Worm (Caenorhabditis elegans) whole organism, L4 larva: Measurements from ENCODE around the gene npp-8.

Experiments used
- F10B5.3 ChIP-seq: sonication (generic microtip); optimal IDR thresholded peaks from 2 replicates; lab custom pipeline; 2016; ENCODE audit warnings: mild to moderate bottlenecking, missing genetic modification characterization, missing compliant biosample characterization
- F37D6.2 ChIP-seq: sonication (generic microtip); optimal IDR thresholded peaks from 2 replicates; lab custom pipeline; 2016; ENCODE audit warnings: mild to moderate bottlenecking, missing genetic modification characterization, missing compliant biosample characterization
- F44E2.7 ChIP-seq: fragments of 200-800 bp; sonication (Bioruptor generic); IDR thresholded peaks from 2 replicates; pipeline ENCODE4 v2.1.2; 2022; ENCODE audit warnings: missing genetic modification characterization, missing compliant biosample characterization
- F49E8.2 ChIP-seq: sonication (generic microtip); optimal IDR thresholded peaks from 2 replicates; lab custom pipeline; 2016; ENCODE audit warnings: missing compliant biosample characterization, mild to moderate bottlenecking, missing genetic modification characterization, borderline replicate concordance
- Y105C5A.15 ChIP-seq: fragments of 200-800 bp; sonication (Bioruptor generic); IDR thresholded peaks from 2 replicates; pipeline ENCODE4 v1.3.6; 2022; ENCODE audit warnings: missing genetic modification characterization, missing compliant biosample characterization
- Y75B8A.6 ChIP-seq: fragments of 200-800 bp; sonication (Bioruptor generic); IDR thresholded peaks from 2 replicates; pipeline ENCODE4 v1.3.6; 2022; ENCODE audit warnings: missing genetic modification reagents, missing genetic modification characterization, missing compliant biosample characterization
- attf-4 ChIP-seq: sonication (generic microtip); optimal IDR thresholded peaks from 3 replicates; lab custom pipeline; 2017; ENCODE audit warnings: missing biosample characterization, missing genetic modification characterization
- ceh-20 ChIP-seq: fragments of 200-800 bp; sonication (Bioruptor generic); IDR thresholded peaks from 2 replicates; pipeline ENCODE4 v1.3.6; 2022; ENCODE audit warnings: missing genetic modification reagents, missing genetic modification characterization, missing compliant biosample characterization
- ceh-62 ChIP-seq: sonication (generic microtip); optimal IDR thresholded peaks from 2 replicates; lab custom pipeline; 2017; ENCODE audit warnings: missing biosample characterization, missing genetic modification characterization
- ceh-82 ChIP-seq: sonication (generic microtip); optimal IDR thresholded peaks from 2 replicates; lab custom pipeline; 2017; ENCODE audit warnings: missing biosample characterization, missing genetic modification characterization
- cey-2 ChIP-seq: sonication (generic microtip); optimal IDR thresholded peaks from 3 replicates; lab custom pipeline; 2017; ENCODE audit warnings: missing genetic modification characterization, mild to moderate bottlenecking, missing compliant biosample characterization, antibody characterized with exemption, borderline replicate concordance; ENCODE audit not compliant: insufficient read depth
- daf-12 ChIP-seq: fragments of 150-350 bp; optimal IDR thresholded peaks from 2 replicates; lab custom pipeline; 2014; ENCODE audit warnings: missing biosample characterization, missing genetic modification reagents, missing genetic modification characterization
- daf-16 ChIP-seq, 3 experiments: sonication (generic microtip); optimal IDR thresholded peaks; 2 replicates each; lab custom pipeline; 2016 to 2017; ENCODE audit warnings: missing genetic modification characterization in 3 of 3, missing genetic modification reagents in 3 of 3, mild to moderate bottlenecking in 2 of 3, missing compliant biosample characterization in 2 of 3, missing biosample characterization in 1 of 3, moderate library complexity in 1 of 3
- daf-8 ChIP-seq: fragments of 200-800 bp; sonication (Bioruptor generic); IDR thresholded peaks from 2 replicates; pipeline ENCODE4 v1.3.6; 2022; ENCODE audit warnings: missing genetic modification characterization, missing compliant biosample characterization
- dmd-6 ChIP-seq: fragments of 200-800 bp; sonication (Bioruptor generic); IDR thresholded peaks from 2 replicates; pipeline ENCODE4 v1.3.6; 2022; ENCODE audit warnings: missing genetic modification reagents, missing genetic modification characterization, missing compliant biosample characterization
- dmd-8 ChIP-seq: fragments of 200-800 bp; sonication (Bioruptor generic); IDR thresholded peaks from 2 replicates; pipeline ENCODE4 v1.3.6; 2022; ENCODE audit warnings: missing genetic modification characterization, missing compliant biosample characterization
- dpl-1 ChIP-seq: fragments of 150-350 bp; optimal IDR thresholded peaks from 2 replicates; lab custom pipeline; 2014; ENCODE audit warnings: missing biosample characterization, missing genetic modification reagents, missing genetic modification characterization
- dve-1 ChIP-seq: sonication (generic microtip); optimal IDR thresholded peaks from 2 replicates; lab custom pipeline; 2017; ENCODE audit warnings: antibody characterized with exemption, mild to moderate bottlenecking, missing genetic modification characterization, missing compliant biosample characterization; ENCODE audit not compliant: insufficient read depth
- egl-27 ChIP-seq: sonication (generic microtip); optimal IDR thresholded peaks from 3 replicates; lab custom pipeline; 2017; ENCODE audit warnings: missing biosample characterization, missing genetic modification reagents, missing genetic modification characterization
- hlh-11 ChIP-seq: fragments of 200-800 bp; sonication (Bioruptor generic); optimal IDR thresholded peaks from 2 replicates; lab custom pipeline; 2018; ENCODE audit warnings: mild to moderate bottlenecking, missing genetic modification characterization, missing compliant biosample characterization
- jun-1 ChIP-seq: fragments of 150-350 bp; optimal IDR thresholded peaks from 2 replicates; lab custom pipeline; 2014; ENCODE audit warnings: missing biosample characterization, missing genetic modification reagents, missing genetic modification characterization
- lin-29 ChIP-seq: fragments of 200-800 bp; sonication (Bioruptor generic); IDR thresholded peaks from 2 replicates; pipeline ENCODE4 v1.3.6; 2022; ENCODE audit warnings: missing genetic modification reagents, missing genetic modification characterization, missing compliant biosample characterization
- lin-38 ChIP-seq: fragments of 200-800 bp; sonication (Bioruptor generic); IDR thresholded peaks from 2 replicates; pipeline ENCODE4 v1.3.6; 2022; ENCODE audit warnings: missing genetic modification reagents, missing genetic modification characterization, missing compliant biosample characterization
- mdl-1 ChIP-seq, 2 experiments: fragments of 150-350 bp in 1 of 2; sonication (generic microtip) in 1 of 2; optimal IDR thresholded peaks; 2 replicates each; lab custom pipeline; 2014 to 2017; ENCODE audit warnings: missing biosample characterization in 2 of 2, missing genetic modification characterization in 2 of 2
- nhr-111 ChIP-seq: fragments of 200-800 bp; sonication (Bioruptor generic); optimal IDR thresholded peaks from 2 replicates; lab custom pipeline; 2018; ENCODE audit warnings: mild to moderate bottlenecking, missing genetic modification characterization, missing compliant biosample characterization
- nhr-25 ChIP-seq: sonication (generic microtip); optimal IDR thresholded peaks from 2 replicates; lab custom pipeline; 2017; ENCODE audit warnings: missing genetic modification characterization, mild to moderate bottlenecking, missing compliant biosample characterization, antibody characterized with exemption, moderate library complexity, borderline replicate concordance; ENCODE audit not compliant: insufficient read depth
- nhr-41 ChIP-seq: fragments of 200-800 bp; sonication (Bioruptor generic); IDR thresholded peaks from 2 replicates; pipeline ENCODE4 v1.3.6; 2022; ENCODE audit warnings: missing genetic modification reagents, missing genetic modification characterization, missing compliant biosample characterization
- nhr-48 ChIP-seq: sonication (generic microtip); optimal IDR thresholded peaks from 2 replicates; lab custom pipeline; 2016; ENCODE audit warnings: mild to moderate bottlenecking, missing genetic modification characterization, missing compliant biosample characterization
- nhr-76 ChIP-seq: fragments of 150-350 bp; optimal IDR thresholded peaks from 2 replicates; lab custom pipeline; 2014; ENCODE audit warnings: missing biosample characterization, missing genetic modification characterization
- pha-4 ChIP-seq, 2 experiments: fragments of 150-350 bp in 1 of 2; fragments of 200-800 bp in 1 of 2; sonication (Bioruptor generic) in 1 of 2; IDR thresholded peaks in 1 of 2; optimal IDR thresholded peaks in 1 of 2; 2 replicates each; pipeline versions ENCODE4 v1.3.6 to Lab custom; 2014 to 2022; ENCODE audit warnings: missing genetic modification characterization in 2 of 2, missing genetic modification reagents in 2 of 2, missing biosample characterization in 1 of 2, missing compliant biosample characterization in 1 of 2
- unc-130 ChIP-seq: sonication (generic microtip); optimal IDR thresholded peaks from 2 replicates; lab custom pipeline; 2016; ENCODE audit warnings: missing genetic modification reagents, missing genetic modification characterization, missing compliant biosample characterization
- unc-62 ChIP-seq, 3 experiments: fragments of 150-350 bp in 1 of 3; sonication (generic microtip); optimal IDR thresholded peaks in 2 of 3; peaks in 1 of 3; 1 replicate in 1 of 3; 2 replicates in 2 of 3; lab custom pipeline; 2014 to 2017; ENCODE audit warnings: missing biosample characterization in 3 of 3, missing genetic modification characterization in 3 of 3, missing genetic modification reagents in 3 of 3, missing genotype in 1 of 3
- vab-7 ChIP-seq: fragments of 200-800 bp; sonication (Bioruptor generic); IDR thresholded peaks from 2 replicates; pipeline ENCODE4 v1.3.6; 2022; ENCODE audit warnings: missing genetic modification reagents, missing genetic modification characterization, missing compliant biosample characterization
- zag-1 ChIP-seq: fragments of 150-350 bp; optimal IDR thresholded peaks from 2 replicates; lab custom pipeline; 2014; ENCODE audit warnings: missing biosample characterization, missing genetic modification characterization
- zip-11 ChIP-seq: fragments of 200-800 bp; sonication (Bioruptor generic); IDR thresholded peaks from 2 replicates; pipeline ENCODE4 v1.3.6; 2022; ENCODE audit warnings: missing genetic modification characterization, missing compliant biosample characterization
- zip-2 ChIP-seq: fragments of 150-350 bp; optimal IDR thresholded peaks from 2 replicates; lab custom pipeline; 2014; ENCODE audit warnings: missing biosample characterization, missing genetic modification characterization

Gene npp-8

ce11 chrIV:1547129-1547528 is 48.5 kb downstream of the npp-8 start:
- TF ChIP-seq zip-2 (no peak), nhr-25 (tag; lab: Kevin White, UChicago) (no peak), pha-4 (GFP tag; IDR thresholded peaks at IDR 0.05; lab: Robert Waterston, UW) (no peak), pha-4 (tag; optimal IDR thresholded peaks at IDR 0.05; lab: Kevin White, UChicago) (no peak), Y75B8A.6 (GFP tag; lab: Robert Waterston, UW) (no peak), vab-7 (no peak), F44E2.7 (GFP tag; lab: Robert Waterston, UW) (no peak), nhr-111 (GFP tag; lab: Kevin White, UChicago) (no peak), dmd-6 (GFP tag; lab: Robert Waterston, UW) (no peak), nhr-76 (tag; lab: Kevin White, UChicago) (no peak), F37D6.2 (tag; lab: Kevin White, UChicago) (no peak), ceh-62 (tag; lab: Kevin White, UChicago) (no peak), dmd-8 (GFP tag; lab: Robert Waterston, UW) (no peak), dve-1 (tag; lab: Kevin White, UChicago) (no peak), hlh-11 (tag; lab: Kevin White, UChicago) (no peak), nhr-41 (no peak)

ce11 chrIV:1536316-1536715 is 59.3 kb downstream of the npp-8 start, which contains the start of gene K03H6.5:
K03H6.5 (minus strand) TSS chrIV:1536416.
- no peak for TF ChIP-seq ceh-82 (tag; lab: Kevin White, UChicago)
- TF ChIP-seq mdl-1 (tag; optimal IDR thresholded peaks at IDR 0.05; lab: Kevin White, UChicago): no peak
- TF ChIP-seq lin-38: no peak

ce11 chrIV:1523418-1523817 is 72.2 kb downstream of the npp-8 start, which contains the start of gene K03H6.1:
K03H6.1 (plus strand) TSS chrIV:1523718.
- TF ChIP-seq unc-62 (GFP tag; optimal IDR thresholded peaks at IDR 0.05 in 1 of 2; lab: Kevin White, UChicago) (peak in 1 of 2 experiments; percentile 53), unc-62 (tag; optimal IDR thresholded peaks at IDR 0.05; lab: Kevin White, UChicago) (no peak), F10B5.3 (tag; lab: Kevin White, UChicago) (no peak)

ce11 chrIV:1522358-1522757 is 73.3 kb downstream of the npp-8 start:
- TF ChIP-seq Y105C5A.15 (no peak), cey-2 (tag; lab: Kevin White, UChicago) (no peak), zip-11 (no peak), F49E8.2 (tag; lab: Kevin White, UChicago) (no peak), jun-1 (tag; lab: Kevin White, UChicago) (no peak), daf-16 (GFP tag; optimal IDR thresholded peaks at IDR 0.05; lab: Kevin White, UChicago) (no peak), daf-16 (tag; optimal IDR thresholded peaks at IDR 0.05; lab: Kevin White, UChicago) (no peak), ceh-20 (GFP tag; lab: Robert Waterston, UW) (no peak), daf-8 (no peak), nhr-48 (tag; lab: Kevin White, UChicago) (no peak), zag-1 (no peak), attf-4 (tag; lab: Kevin White, UChicago) (no peak), daf-12 (no peak), lin-29 (GFP tag; lab: Robert Waterston, UW) (no peak)
- TF ChIP-seq, all 104 proteins: peak for 0

- TF ChIP-seq egl-27 (tag; lab: Kevin White, UChicago): no peak
- TF ChIP-seq nhr-41: no peak
- TF ChIP-seq dpl-1 (GFP tag; lab: Kevin White, UChicago): no peak
- peak in 1 of 2 experiments; percentile 90 for TF ChIP-seq unc-62 (GFP tag; optimal IDR thresholded peaks at IDR 0.05 in 1 of 2; lab: Kevin White, UChicago)
- TF ChIP-seq unc-62 (tag; optimal IDR thresholded peaks at IDR 0.05; lab: Kevin White, UChicago): no peak
- TF ChIP-seq F10B5.3 (tag; lab: Kevin White, UChicago): no peak
- TF ChIP-seq unc-130 (GFP tag; lab: Kevin White, UChicago): no peak
Measured at ce11 chrIV:1521224-1521623, 74.4 kb downstream of the npp-8 start, which contains the start of gene K03H6.4. K03H6.4 (minus strand) TSS chrIV:1521324.
